Worm (Caenorhabditis elegans) whole organism, L2 larva: ENCODE data around the gene F59C12.4.

Experiments used
- R02D3.7 ChIP-seq: fragments of 150-350 bp; optimal IDR thresholded peaks from 2 replicates; lab custom pipeline; 2014; ENCODE audit warnings: missing biosample characterization, missing genetic modification characterization
- ama-1 ChIP-seq: fragments of 150-350 bp; optimal IDR thresholded peaks from 2 replicates; lab custom pipeline; 2018; ENCODE audit warnings: inconsistent platforms
- fos-1 ChIP-seq: fragments of 150-350 bp; optimal IDR thresholded peaks from 2 replicates; lab custom pipeline; 2014; ENCODE audit warnings: missing biosample characterization, missing genetic modification characterization
- mdl-1 ChIP-seq, 2 experiments: fragments of 150-350 bp in 1 of 2; sonication (generic microtip) in 1 of 2; optimal IDR thresholded peaks; 2 replicates each; lab custom pipeline; 2017; ENCODE audit warnings: missing biosample characterization in 2 of 2, missing genetic modification characterization in 2 of 2
- nhr-11 ChIP-seq: fragments of 150-350 bp; optimal IDR thresholded peaks from 2 replicates; lab custom pipeline; 2014; ENCODE audit warnings: missing biosample characterization, missing genetic modification characterization
- nhr-237 ChIP-seq: fragments of 150-350 bp; optimal IDR thresholded peaks from 2 replicates; lab custom pipeline; 2014; ENCODE audit warnings: missing biosample characterization, missing genetic modification characterization
- nhr-6 ChIP-seq: fragments of 150-350 bp; optimal IDR thresholded peaks from 2 replicates; lab custom pipeline; 2014; ENCODE audit warnings: missing biosample characterization, missing genetic modification characterization
- nhr-77 ChIP-seq: fragments of 150-350 bp; optimal IDR thresholded peaks from 2 replicates; lab custom pipeline; 2014; ENCODE audit warnings: missing biosample characterization, missing genetic modification characterization
- sma-9 ChIP-seq, 2 experiments: fragments of 150-350 bp in 1 of 2; sonication (generic microtip) in 1 of 2; optimal IDR thresholded peaks; 2 replicates each; lab custom pipeline; 2014 to 2016; ENCODE audit warnings: missing genetic modification characterization in 2 of 2, mild to moderate bottlenecking in 1 of 2, missing biosample characterization in 1 of 2, missing compliant biosample characterization in 1 of 2, missing genetic modification reagents in 1 of 2, moderate library complexity in 1 of 2
- snpc-4 ChIP-seq: fragments of 150-350 bp; optimal IDR thresholded peaks from 2 replicates; lab custom pipeline; 2014; ENCODE audit warnings: missing biosample characterization, missing genetic modification characterization
- zag-1 ChIP-seq: fragments of 150-350 bp; optimal IDR thresholded peaks from 2 replicates; lab custom pipeline; 2014; ENCODE audit warnings: missing biosample characterization, missing genetic modification characterization
- ztf-11 ChIP-seq: sonication (generic microtip); optimal IDR thresholded peaks from 2 replicates; lab custom pipeline; 2017; ENCODE audit warnings: missing biosample characterization, missing genetic modification characterization

DNA sequence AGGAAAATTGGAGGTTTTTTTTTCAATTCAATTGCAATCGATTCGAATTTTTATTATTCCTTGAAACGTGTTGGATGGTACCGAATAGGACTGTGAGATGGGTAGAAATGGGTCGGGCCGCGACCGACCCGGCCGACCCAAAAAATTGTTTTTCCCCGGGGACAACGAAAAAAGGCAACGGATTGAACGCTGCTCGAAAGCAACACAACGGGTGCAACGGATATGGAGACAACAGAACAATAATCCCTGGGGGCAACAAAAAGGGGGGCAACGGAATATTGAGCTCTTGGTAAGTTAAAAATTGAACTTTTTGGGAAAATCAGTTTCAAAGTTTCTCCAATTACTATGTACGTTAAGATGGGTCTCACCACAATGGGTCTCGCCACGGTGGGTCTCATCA is 20.8 kb upstream of the F59C12.4 start:
- TF ChIP-seq snpc-4 (tag; lab: Kevin White, UChicago) = no peak
- TF ChIP-seq ama-1 (lab: Kevin White, UChicago) = no peak
- no peak for TF ChIP-seq nhr-77 (tag; lab: Kevin White, UChicago)
- no peak for TF ChIP-seq fos-1
- TF ChIP-seq zag-1 (tag; lab: Kevin White, UChicago) = no peak
- TF ChIP-seq R02D3.7 (tag; lab: Kevin White, UChicago) = no peak
- TF ChIP-seq ztf-11 (tag; lab: Kevin White, UChicago) = no peak
- TF ChIP-seq mdl-1 (tag; optimal IDR thresholded peaks at IDR 0.05; lab: Kevin White, UChicago) = no peak
- TF ChIP-seq nhr-6 = no peak
- TF ChIP-seq nhr-237 (tag; lab: Kevin White, UChicago) = no peak
- no peak for TF ChIP-seq sma-9 (GFP tag; optimal IDR thresholded peaks at IDR 0.05; lab: Kevin White, UChicago)
- no peak for TF ChIP-seq sma-9 (tag; optimal IDR thresholded peaks at IDR 0.05; lab: Kevin White, UChicago)
- TF ChIP-seq nhr-11 (tag; lab: Kevin White, UChicago) = no peak
